Fruit fly (Drosophila melanogaster): ENCODE results near the gene CG6125.
A peak's percentile ranks its signal among the peaks of the same experiment; 100 is the strongest.

CG6125 gene

DNA sequence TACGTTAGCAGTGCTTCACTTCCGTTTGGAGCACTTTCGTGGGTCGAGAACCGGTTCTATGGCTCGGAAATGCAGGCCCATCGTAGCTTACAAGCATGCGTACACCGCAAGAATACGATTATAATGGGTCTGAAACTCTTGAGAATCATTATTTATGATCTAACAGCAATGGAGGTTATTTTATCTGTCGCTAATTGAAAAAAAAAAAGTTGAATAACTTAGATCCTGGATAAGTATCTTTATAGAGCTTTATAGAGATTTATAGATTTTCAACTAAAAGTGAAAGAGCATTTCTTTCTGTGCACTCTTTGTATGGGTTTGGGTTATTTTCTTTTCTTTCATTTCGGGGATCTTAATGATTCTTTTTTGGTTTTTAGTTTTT, 20.9 kb upstream of the CG6125 start (continued):
- peak; percentile 30 for TF ChIP-seq slp2 (GFP tag; optimal IDR thresholded peaks at IDR 0.05)
- TF ChIP-seq gcm (GFP tag; optimal IDR thresholded peaks at IDR 0.05), result peak; percentile 64
- TF ChIP-seq Xbp1 (GFP tag; optimal IDR thresholded peaks at IDR 0.05), result peak; percentile 44
- TF ChIP-seq pb (GFP tag; optimal IDR thresholded peaks at IDR 0.05), result no peak
- TF ChIP-seq chm (GFP tag; IDR thresholded peaks at IDR 0.05), result peak; percentile 68; the same call in 1 of the 2 replicates
- no peak for TF ChIP-seq Trl (optimal IDR thresholded peaks at IDR 0.05)
- TF ChIP-seq Trl (GFP tag; optimal IDR thresholded peaks at IDR 0.05), result peak; percentile 25
- TF ChIP-seq salm (tag; optimal IDR thresholded peaks at IDR 0.05), result no peak
- peak; percentile 62 for TF ChIP-seq Oli (tag; optimal IDR thresholded peaks at IDR 0.05)
- TF ChIP-seq esg (GFP tag; conservative IDR thresholded peaks at IDR 0.05), result peak; percentile 13; the same call in 1 of the 2 replicates
- TF ChIP-seq BtbVII (GFP tag; optimal IDR thresholded peaks at IDR 0.05), result no peak
- TF ChIP-seq ttk (GFP tag; IDR thresholded peaks at IDR 0.05), result no peak
- TF ChIP-seq insv (GFP tag; optimal IDR thresholded peaks at IDR 0.05), result no peak
- TF ChIP-seq ind (GFP tag; optimal IDR thresholded peaks at IDR 0.05), result peak; percentile 1
- peak; percentile 70 for TF ChIP-seq gsb-n (tag; optimal IDR thresholded peaks at IDR 0.05)
- TF ChIP-seq sc (optimal IDR thresholded peaks at IDR 0.05), result no peak
- TF ChIP-seq sc (GFP tag; optimal IDR thresholded peaks at IDR 0.05), result peak; percentile 34
- TF ChIP-seq corto (GFP tag; optimal IDR thresholded peaks at IDR 0.05), result peak; percentile 12
- peak; percentile 73 for TF ChIP-seq CG31441 (GFP tag; IDR thresholded peaks at IDR 0.05)
- TF ChIP-seq Sox100B (GFP tag; optimal IDR thresholded peaks at IDR 0.05), result peak; percentile 38
- TF ChIP-seq pan (optimal IDR thresholded peaks at IDR 0.05), result no peak
- peak in 1 of 2 experiments; percentile 8 for TF ChIP-seq pan (GFP tag; optimal IDR thresholded peaks at IDR 0.05 in 1 of 2, IDR thresholded peaks at IDR 0.05 in 1 of 2)
- no peak for TF ChIP-seq zen2 (GFP tag; IDR thresholded peaks at IDR 0.05; ENCODE audit: partially characterized antibody)
- peak; percentile 54 for TF ChIP-seq pum (GFP tag; optimal IDR thresholded peaks at IDR 0.05)
- TF ChIP-seq HHEX (GFP tag; optimal IDR thresholded peaks at IDR 0.05), result no peak
- TF ChIP-seq CG4617 (GFP tag; optimal IDR thresholded peaks at IDR 0.05; ENCODE audit: borderline replicate concordance), result peak; percentile 2
- peak; percentile 18 for TF ChIP-seq CG30431 (GFP tag; optimal IDR thresholded peaks at IDR 0.05)
- TF ChIP-seq Gug (GFP tag; IDR thresholded peaks at IDR 0.05), result peak; percentile 5; the same call in 1 of the 4 replicates
- TF ChIP-seq lbe (GFP tag; optimal IDR thresholded peaks at IDR 0.05), result peak; percentile 65
- TF ChIP-seq grau (tag; optimal IDR thresholded peaks at IDR 0.05), result peak; percentile 53
- peak; percentile 31 for TF ChIP-seq Lhr (GFP tag; optimal IDR thresholded peaks at IDR 0.05)
- peak; percentile 63 for TF ChIP-seq CG13424 (tag; optimal IDR thresholded peaks at IDR 0.05)
- peak; percentile 17 for TF ChIP-seq CG16815 (GFP tag; optimal IDR thresholded peaks at IDR 0.05)
- TF ChIP-seq Vsx1 (GFP tag; optimal IDR thresholded peaks at IDR 0.05), result no peak

DNA sequence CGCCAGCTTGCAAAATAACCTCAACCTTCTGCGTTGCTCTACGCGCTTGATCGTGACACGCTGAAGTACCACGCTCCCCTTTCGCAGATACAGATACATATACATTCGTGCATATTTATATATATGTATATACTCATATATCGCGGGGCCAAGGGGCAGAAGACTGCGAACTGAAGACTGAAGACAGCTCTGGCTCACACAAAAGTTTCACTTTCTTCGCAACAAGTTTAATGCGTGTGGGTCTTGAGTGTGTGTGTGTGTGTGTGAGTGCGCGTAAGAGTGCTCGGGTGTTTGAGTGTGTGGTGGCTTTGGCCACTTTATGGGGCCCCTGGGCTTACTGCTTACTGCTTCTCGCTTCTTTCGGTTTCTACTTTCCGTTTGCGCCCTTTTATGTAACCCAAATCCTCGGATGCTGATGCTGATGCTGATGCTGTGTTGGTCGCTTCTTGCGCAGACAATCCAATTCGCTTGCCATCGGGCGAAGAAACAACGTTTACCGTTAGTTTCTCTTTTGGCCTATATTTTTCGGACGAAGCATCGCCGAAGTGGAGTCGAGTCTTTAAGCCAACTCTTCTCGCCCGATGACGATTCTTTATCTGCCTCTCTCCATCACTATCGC, 20.4 kb upstream of the CG6125 start:
- no peak for TF ChIP-seq trem (tag; optimal IDR thresholded peaks at IDR 0.05)
- peak; percentile 29 for TF ChIP-seq sens (GFP tag)
- peak; percentile 86 for TF ChIP-seq pros (GFP tag; optimal IDR thresholded peaks at IDR 0.05)
- no peak for TF ChIP-seq run (tag; optimal IDR thresholded peaks at IDR 0.05)
- TF ChIP-seq vfl (GFP tag; optimal IDR thresholded peaks at IDR 0.05), result no peak
- no peak for TF ChIP-seq CG8359 (GFP tag; optimal IDR thresholded peaks at IDR 0.05; ENCODE audit: borderline replicate concordance)
- TF ChIP-seq fd96Cb (tag; optimal IDR thresholded peaks at IDR 0.05), result no peak
- TF ChIP-seq CG12104 (GFP tag; optimal IDR thresholded peaks at IDR 0.05), result no peak
- no peak for TF ChIP-seq D (optimal IDR thresholded peaks at IDR 0.05)
- no peak for TF ChIP-seq D (GFP tag; optimal IDR thresholded peaks at IDR 0.05)
- TF ChIP-seq CG4328 (GFP tag; optimal IDR thresholded peaks at IDR 0.05), result no peak
- TF ChIP-seq slbo (GFP tag; IDR thresholded peaks at IDR 0.05), result no peak
- TF ChIP-seq CG14014 (GFP tag; IDR thresholded peaks at IDR 0.05), result no peak
- no peak for TF ChIP-seq exex (tag; optimal IDR thresholded peaks at IDR 0.05)
- TF ChIP-seq gro (GFP tag; optimal IDR thresholded peaks at IDR 0.05), result no peak
- peak; percentile 49 for TF ChIP-seq Deaf1 (tag; optimal IDR thresholded peaks at IDR 0.05)
- no peak for TF ChIP-seq CG8765 (GFP tag; IDR thresholded peaks at IDR 0.05)
- no peak for TF ChIP-seq CG2129 (GFP tag; IDR thresholded peaks at IDR 0.05; ENCODE audit: partially characterized antibody)
- TF ChIP-seq CG43689 (GFP tag; IDR thresholded peaks at IDR 0.05), result no peak
- TF ChIP-seq Hr39 (optimal IDR thresholded peaks at IDR 0.05), result no peak

All from whole organism, embryonic.